Worm (Caenorhabditis elegans): ENCODE results near the gene str-85.

The str-85 gene

ce11 chrV:8994272-8994671, 8.6 kb upstream of the str-85 start:
- TF ChIP-seq rnt-1 (tag; optimal IDR thresholded peaks at IDR 0.05): no peak

DNA sequence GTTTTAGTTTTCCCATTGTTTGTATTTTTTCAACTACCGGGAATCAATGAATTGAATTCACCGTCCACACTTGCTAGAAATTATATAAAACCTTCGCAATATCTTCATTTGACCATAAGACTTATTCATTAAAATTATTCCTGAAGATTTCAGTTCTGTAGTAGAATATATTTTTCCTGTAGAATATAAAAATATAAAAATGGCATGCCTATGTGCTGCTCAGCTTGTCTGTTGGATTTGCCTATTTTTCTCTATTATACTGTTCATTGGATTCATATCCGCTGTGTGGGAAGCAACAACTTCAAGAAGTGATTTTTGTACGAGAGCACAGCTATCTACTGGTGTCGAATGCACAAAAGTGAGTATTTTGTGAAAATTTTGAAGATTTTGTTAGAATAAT, 6.0 kb upstream of the str-85 start, which contains the start of gene F59E11.6:
Gene F59E11.6 (plus strand): TSS at position 111 of the 400 bp plus-strand sequence.
- TF ChIP-seq ceh-14 (tag; optimal IDR thresholded peaks at IDR 0.05) (no peak), ceh-2 (tag; optimal IDR thresholded peaks at IDR 0.05) (no peak), fkh-6 (tag; optimal IDR thresholded peaks at IDR 0.05) (no peak), hlh-6 (tag; optimal IDR thresholded peaks at IDR 0.05) (no peak), ets-4 (tag; optimal IDR thresholded peaks at IDR 0.05) (no peak), fkh-10 (GFP tag; optimal IDR thresholded peaks at IDR 0.05) (no peak), pqm-1 (tag; optimal IDR thresholded peaks at IDR 0.05) (no peak), ceh-24 (tag; optimal IDR thresholded peaks at IDR 0.05) (no peak), dmd-4 (tag; optimal IDR thresholded peaks at IDR 0.05; ENCODE audit: borderline replicate concordance) (no peak), ceh-9 (tag; optimal IDR thresholded peaks at IDR 0.05) (no peak), nhr-232 (tag; optimal IDR thresholded peaks at IDR 0.05) (no peak), ceh-34 (tag; optimal IDR thresholded peaks at IDR 0.05) (no peak), zip-5 (tag; optimal IDR thresholded peaks at IDR 0.05) (no peak), K02D7.2 (tag; optimal IDR thresholded peaks at IDR 0.05) (no peak), pag-3 (tag; optimal IDR thresholded peaks at IDR 0.05; ENCODE audit: borderline replicate concordance) (no peak), odd-2 (tag; optimal IDR thresholded peaks at IDR 0.05) (no peak), nhr-11 (tag; optimal IDR thresholded peaks at IDR 0.05) (no peak)

DNA sequence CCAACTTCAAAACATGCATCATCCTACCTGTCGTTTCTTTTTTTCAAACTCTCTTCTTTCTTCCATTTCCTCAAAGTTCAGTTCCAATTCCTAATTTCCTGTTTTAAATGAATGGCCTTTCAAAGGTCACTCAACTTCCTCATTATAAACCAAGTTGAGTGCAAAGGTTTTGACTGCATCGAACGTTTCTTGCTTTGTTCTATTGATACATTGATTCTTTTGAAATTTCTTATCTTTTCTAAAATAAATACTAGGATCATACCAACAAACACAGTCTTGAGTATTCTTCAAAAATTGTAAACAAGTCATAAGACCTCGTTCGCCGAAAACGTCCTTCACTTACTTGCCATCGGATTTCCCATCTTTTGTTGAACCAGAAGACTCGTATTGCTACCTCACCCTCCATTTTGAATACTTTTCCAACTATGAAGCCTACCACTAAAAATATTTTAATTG, 4.6 kb upstream of the str-85 start, which contains the start of gene F59E11.7:
Gene F59E11.7 (plus strand): TSS at position 51 of the 456 bp plus-strand sequence.
- TF ChIP-seq unc-42 (tag; optimal IDR thresholded peaks at IDR 0.05): no peak
- no peak for TF ChIP-seq nhr-232 (tag; optimal IDR thresholded peaks at IDR 0.05)
- TF ChIP-seq C38D4.7 (GFP tag; optimal IDR thresholded peaks at IDR 0.05): no peak
- TF ChIP-seq fkh-6 (tag; optimal IDR thresholded peaks at IDR 0.05): no peak
- no peak for TF ChIP-seq ceh-24 (tag; optimal IDR thresholded peaks at IDR 0.05)
- TF ChIP-seq T23F11.4 (GFP tag; optimal IDR thresholded peaks at IDR 0.05): no peak
- TF ChIP-seq madf-2 (tag; optimal IDR thresholded peaks at IDR 0.05): no peak
- no peak for TF ChIP-seq sox-2 (GFP tag; IDR thresholded peaks at IDR 0.05)
- no peak for TF ChIP-seq zip-5 (tag; optimal IDR thresholded peaks at IDR 0.05)
- TF ChIP-seq pag-3 (tag; optimal IDR thresholded peaks at IDR 0.05; ENCODE audit: borderline replicate concordance): no peak
- no peak for TF ChIP-seq pha-4 (tag; optimal IDR thresholded peaks at IDR 0.05)
- TF ChIP-seq hlh-30 (tag; optimal IDR thresholded peaks at IDR 0.05; ENCODE audit: insufficient read depth): no peak
- TF ChIP-seq lim-6 (tag; optimal IDR thresholded peaks at IDR 0.05): no peak
- no peak for TF ChIP-seq mec-3 (tag; optimal IDR thresholded peaks at IDR 0.05; ENCODE audit: borderline replicate concordance)
- TF ChIP-seq K09A11.1 (tag; optimal IDR thresholded peaks at IDR 0.05; ENCODE audit: insufficient read depth): no peak

DNA sequence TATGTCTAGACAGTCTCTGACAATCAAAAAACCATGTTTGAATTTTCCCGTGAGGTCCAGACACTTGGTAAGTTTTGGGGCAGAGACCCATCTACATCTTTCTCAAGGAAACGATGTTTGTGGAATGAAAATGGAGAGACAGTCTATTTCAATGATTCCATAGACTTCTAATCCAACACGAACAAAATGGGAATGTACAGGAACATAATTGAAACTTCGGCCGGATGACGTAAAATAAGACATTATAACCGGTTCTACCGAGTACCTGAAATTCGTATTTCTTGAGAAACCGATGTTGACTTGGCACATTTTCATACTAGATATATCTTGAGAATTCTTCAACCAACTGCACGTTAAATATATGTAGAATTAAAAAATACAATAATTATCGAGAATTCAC, 2.5 kb upstream of the str-85 start, which contains the start of gene str-87:
Gene str-87 (minus strand): TSS at position 101 of the 400 bp plus-strand sequence.
- TF ChIP-seq nhr-11 (tag; optimal IDR thresholded peaks at IDR 0.05) (no peak), rnt-1 (tag; optimal IDR thresholded peaks at IDR 0.05) (no peak), ahr-1 (tag; optimal IDR thresholded peaks at IDR 0.05) (no peak)

ce11 chrV:8984783-8985182, 857 bp downstream of the str-85 start:
- TF ChIP-seq pat-9 (tag; optimal IDR thresholded peaks at IDR 0.05): no peak
- TF ChIP-seq sdc-2 (tag; optimal IDR thresholded peaks at IDR 0.05): no peak
- no peak for TF ChIP-seq ttx-3 (tag; optimal IDR thresholded peaks at IDR 0.05)
- TF ChIP-seq tbx-2 (tag; optimal IDR thresholded peaks at IDR 0.05): no peak
- TF ChIP-seq fkh-6 (tag; optimal IDR thresholded peaks at IDR 0.05): no peak
- TF ChIP-seq ceh-2 (tag; optimal IDR thresholded peaks at IDR 0.05): no peak
- TF ChIP-seq pros-1 (tag; optimal IDR thresholded peaks at IDR 0.05): no peak
- TF ChIP-seq ets-4 (tag; optimal IDR thresholded peaks at IDR 0.05): no peak
- TF ChIP-seq pqm-1 (tag; optimal IDR thresholded peaks at IDR 0.05): no peak
- no peak for TF ChIP-seq T23F11.4 (GFP tag; optimal IDR thresholded peaks at IDR 0.05)
- TF ChIP-seq ama-1 (optimal IDR thresholded peaks at IDR 0.05): no peak
- no peak for TF ChIP-seq pha-2 (tag; optimal IDR thresholded peaks at IDR 0.05)
- no peak for TF ChIP-seq ceh-31 (tag; optimal IDR thresholded peaks at IDR 0.05)

All from whole organism, late embryonic.